Fruit fly (Drosophila melanogaster): ENCODE results near the gene CG8028.

CG8028 gene

DNA sequence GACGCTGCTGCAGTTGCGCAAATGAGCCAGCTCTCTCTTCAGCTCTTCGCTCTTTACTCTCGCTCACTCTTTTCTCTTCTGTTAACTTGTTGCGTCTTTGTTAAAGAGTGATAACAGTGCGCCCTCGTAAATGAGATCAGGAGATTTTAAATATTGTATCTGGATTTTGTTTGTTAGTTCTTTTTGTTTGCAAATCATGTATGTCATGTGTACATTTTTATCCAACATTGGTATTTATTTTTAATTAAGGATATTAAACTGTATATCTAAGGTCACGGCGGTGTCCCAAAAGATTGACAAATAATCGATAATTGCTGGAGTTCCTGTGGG, 18.6 kb upstream of the CG8028 start (continued):
- TF ChIP-seq H2.0 (GFP tag; IDR thresholded peaks at IDR 0.05): peak; percentile 65; the same call in 1 of the 2 replicates
- TF ChIP-seq ase (GFP tag; IDR thresholded peaks at IDR 0.05): peak; percentile 41; the same call in 2 of the 3 replicates
- no peak for TF ChIP-seq gro (GFP tag; optimal IDR thresholded peaks at IDR 0.05)
- TF ChIP-seq Ravus (GFP tag; IDR thresholded peaks at IDR 0.05): no peak
- TF ChIP-seq Ssrp (tag; optimal IDR thresholded peaks at IDR 0.05): peak; percentile 24
- TF ChIP-seq CG3281 (GFP tag; optimal IDR thresholded peaks at IDR 0.05): peak; percentile 20
- peak; percentile 54; the same call in 1 of the 2 replicates for TF ChIP-seq HLH3B (GFP tag; IDR thresholded peaks at IDR 0.05)
- TF ChIP-seq CG7556 (GFP tag; optimal IDR thresholded peaks at IDR 0.05): no peak
- no peak; the same call in 2 of the 3 replicates for TF ChIP-seq zen2 (GFP tag; IDR thresholded peaks at IDR 0.05; ENCODE audit: partially characterized antibody)
- no peak for TF ChIP-seq crol (GFP tag; IDR thresholded peaks at IDR 0.05)
- TF ChIP-seq dan (GFP tag; IDR thresholded peaks at IDR 0.05): no peak
- no peak for TF ChIP-seq CG13296 (GFP tag; optimal IDR thresholded peaks at IDR 0.05)
- TF ChIP-seq her (GFP tag; optimal IDR thresholded peaks at IDR 0.05): no peak
- TF ChIP-seq CG10267 (tag; optimal IDR thresholded peaks at IDR 0.05): peak; percentile 29
- peak; percentile 33 for TF ChIP-seq CG1233 (GFP tag; optimal IDR thresholded peaks at IDR 0.05)
- no peak for TF ChIP-seq CG34224 (GFP tag; IDR thresholded peaks at IDR 0.05; ENCODE audit: partially characterized antibody)
- TF ChIP-seq CG11093 (GFP tag; IDR thresholded peaks at IDR 0.05): peak; percentile 46; the same call in 1 of the 3 replicates
- peak; percentile 50; the same call in 1 of the 2 replicates for TF ChIP-seq ranshi (GFP tag; IDR thresholded peaks at IDR 0.05)
- TF ChIP-seq CG30431 (GFP tag; optimal IDR thresholded peaks at IDR 0.05): no peak
- TF ChIP-seq CG12236 (GFP tag; optimal IDR thresholded peaks at IDR 0.05): no peak
- no peak for TF ChIP-seq CG11560 (tag; IDR thresholded peaks at IDR 0.05)
- TF ChIP-seq seq (GFP tag; IDR thresholded peaks at IDR 0.05): peak; percentile 28; the same call in 1 of the 2 replicates
- TF ChIP-seq Oli (tag; optimal IDR thresholded peaks at IDR 0.05): peak; percentile 60
- peak; percentile 48; the same call in 1 of the 2 replicates for TF ChIP-seq CG6689 (GFP tag; IDR thresholded peaks at IDR 0.05)
- peak; percentile 74 for TF ChIP-seq Rfx (GFP tag; IDR thresholded peaks at IDR 0.05)
- TF ChIP-seq slp2 (GFP tag; optimal IDR thresholded peaks at IDR 0.05): no peak
- TF ChIP-seq CG15073 (GFP tag; optimal IDR thresholded peaks at IDR 0.05): no peak
- TF ChIP-seq sob (GFP tag; IDR thresholded peaks at IDR 0.05): peak; percentile 41
- TF ChIP-seq CG8765 (GFP tag; IDR thresholded peaks at IDR 0.05): 0 out of 2 replicates have a peak, but pooled peaks have one; percentile 24
- peak; percentile 24 for TF ChIP-seq az2 (GFP tag; optimal IDR thresholded peaks at IDR 0.05)
- TF ChIP-seq nmo (GFP tag; optimal IDR thresholded peaks at IDR 0.05): peak; percentile 22
- TF ChIP-seq ATbp (GFP tag; optimal IDR thresholded peaks at IDR 0.05): peak; percentile 30
- TF ChIP-seq klu (GFP tag; IDR thresholded peaks at IDR 0.05): no peak
- no peak for TF ChIP-seq eyg (GFP tag; optimal IDR thresholded peaks at IDR 0.05)
- no peak for TF ChIP-seq CG9797 (GFP tag; optimal IDR thresholded peaks at IDR 0.05)
- no peak for TF ChIP-seq D19B (GFP tag; optimal IDR thresholded peaks at IDR 0.05)
- no peak for TF ChIP-seq Dfd (GFP tag; optimal IDR thresholded peaks at IDR 0.05)
- TF ChIP-seq repo (GFP tag; optimal IDR thresholded peaks at IDR 0.05): no peak
- peak; percentile 28; the same call in 1 of the 3 replicates for TF ChIP-seq B-H1 (GFP tag; IDR thresholded peaks at IDR 0.05)
- peak; percentile 82 for TF ChIP-seq zfh1 (GFP tag; IDR thresholded peaks at IDR 0.05)
- no peak for TF ChIP-seq Atf3 (GFP tag; optimal IDR thresholded peaks at IDR 0.05)
- TF ChIP-seq jigr1 (GFP tag; IDR thresholded peaks at IDR 0.05): no peak
- no peak for TF ChIP-seq CG2199 (GFP tag; IDR thresholded peaks at IDR 0.05)
- no peak for TF ChIP-seq Kr (GFP tag; optimal IDR thresholded peaks at IDR 0.05)
- TF ChIP-seq corto (GFP tag; optimal IDR thresholded peaks at IDR 0.05): no peak
- TF ChIP-seq run (tag; optimal IDR thresholded peaks at IDR 0.05): no peak
- peak; percentile 23 for TF ChIP-seq CG13775 (GFP tag; optimal IDR thresholded peaks at IDR 0.05)
- no peak for TF ChIP-seq ac (GFP tag; optimal IDR thresholded peaks at IDR 0.05)
- no peak for TF ChIP-seq tio (GFP tag; optimal IDR thresholded peaks at IDR 0.05)
- peak; percentile 15 for TF ChIP-seq CG7987 (GFP tag; optimal IDR thresholded peaks at IDR 0.05)
- peak; percentile 29 for TF ChIP-seq scrt (GFP tag; optimal IDR thresholded peaks at IDR 0.05)
- no peak for TF ChIP-seq CG4282 (GFP tag; optimal IDR thresholded peaks at IDR 0.05)
